Worm (Caenorhabditis elegans): Measurements from ENCODE around the gene gcy-13.

gcy-13 gene

ce11 chrV:12386154-12386553 lies 16.8 kb upstream of the gcy-13 start, which contains the start of gene K01D12.15:
K01D12.15 (plus strand) TSS chrV:12386454.
- TF ChIP-seq ceh-20 (GFP tag; IDR thresholded peaks at IDR 0.05) (no peak), hmg-1.1 (GFP tag; IDR thresholded peaks at IDR 0.05) (no peak), ztf-11 (tag; optimal IDR thresholded peaks at IDR 0.05) (no peak)

DNA sequence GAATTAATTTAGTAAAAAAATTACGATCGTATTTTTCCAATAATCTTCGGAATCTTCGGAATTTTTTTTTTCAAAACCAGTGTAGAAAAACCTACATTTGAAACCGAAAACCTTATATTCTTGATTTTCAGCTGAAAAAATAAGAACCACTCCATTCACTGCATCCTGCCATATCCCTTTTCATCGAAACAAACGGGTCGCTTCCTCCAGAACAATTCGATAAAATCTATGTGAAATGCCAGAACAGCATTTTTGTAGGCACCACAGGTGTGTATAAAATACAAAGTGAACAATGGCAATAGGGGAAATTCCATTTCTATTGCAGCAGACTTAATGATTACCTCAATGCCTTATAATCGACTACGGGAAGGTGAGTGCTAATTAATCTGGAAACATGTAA lies 7.9 kb upstream of the gcy-13 start, which contains the start of gene K01D12.1:
Gene K01D12.1 (plus strand): TSS at position 301 of the 400 bp plus-strand sequence.
- TF ChIP-seq unc-62 (GFP tag; optimal IDR thresholded peaks at IDR 0.05 in 1 of 2): peak in 1 of 2 experiments; percentile 71
- no peak for TF ChIP-seq unc-62 (tag; optimal IDR thresholded peaks at IDR 0.05)
- TF ChIP-seq aha-1 (tag): peak; percentile 70
- no peak for TF ChIP-seq egl-43 (GFP tag; IDR thresholded peaks at IDR 0.05)

- TF ChIP-seq Y48G9A.11 (GFP tag; IDR thresholded peaks at IDR 0.05): peak; percentile 51; the same call in 1 of the 2 replicates
These were observed 4.9 kb upstream of the gcy-13 start, which contains the start of gene F23H12.10 for ce11 chrV:12374252-12374651. F23H12.10 (minus strand) TSS chrV:12374263.

- TF ChIP-seq hlh-30 (tag; optimal IDR thresholded peaks at IDR 0.05; ENCODE audit: insufficient read depth): no peak
- peak in 1 of 2 experiments; percentile 1 for TF ChIP-seq unc-62 (GFP tag; optimal IDR thresholded peaks at IDR 0.05 in 1 of 2)
- no peak for TF ChIP-seq unc-62 (tag; optimal IDR thresholded peaks at IDR 0.05)
These were observed 2.0 kb upstream of the gcy-13 start, which contains the start of gene F23H12.7 for ce11 chrV:12371386-12371785. F23H12.7 (plus strand) TSS chrV:12371686.

- no peak for TF ChIP-seq Y5F2A.4 (GFP tag; optimal IDR thresholded peaks at IDR 0.05)
- TF ChIP-seq rbr-2 (tag; optimal IDR thresholded peaks at IDR 0.05): no peak
- no peak for TF ChIP-seq nhr-41 (GFP tag; IDR thresholded peaks at IDR 0.05)
- no peak for TF ChIP-seq lir-3 (tag; optimal IDR thresholded peaks at IDR 0.05)
- TF ChIP-seq spr-1 (tag; optimal IDR thresholded peaks at IDR 0.05): no peak
- no peak for TF ChIP-seq T26A8.4 (GFP tag; IDR thresholded peaks at IDR 0.05)
- TF ChIP-seq dve-1 (tag; optimal IDR thresholded peaks at IDR 0.05; ENCODE audit: insufficient read depth): no peak
- no peak for TF ChIP-seq lin-29 (GFP tag; IDR thresholded peaks at IDR 0.05)
- no peak for TF ChIP-seq ceh-44 (GFP tag; IDR thresholded peaks at IDR 0.05)
These were observed 4.2 kb downstream of the gcy-13 start, which contains the start of gene fipr-2 for ce11 chrV:12365104-12365503. fipr-2 (plus strand) TSS chrV:12365348.

DNA sequence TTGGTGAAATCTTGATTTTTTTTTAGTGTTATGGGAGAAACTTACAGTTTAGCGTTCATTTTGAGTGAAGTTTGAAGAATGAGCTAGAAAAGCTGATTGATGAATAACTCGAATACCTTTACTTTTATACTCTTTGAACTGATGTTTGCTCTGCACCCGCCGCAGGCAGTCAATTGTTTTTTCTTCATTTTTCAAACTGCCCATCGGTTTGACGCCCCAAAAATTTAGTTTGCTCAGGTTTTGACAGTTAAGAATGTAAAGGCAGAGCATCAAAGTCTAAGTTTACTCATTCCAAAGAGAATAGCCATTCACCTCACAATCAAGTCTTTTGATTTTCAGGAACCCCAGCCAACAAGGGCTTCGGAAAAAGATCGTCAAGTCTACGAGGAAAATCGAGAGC lies 7.7 kb downstream of the gcy-13 start, which contains the start of gene fipr-1:
Gene fipr-1 (minus strand): TSS at position 101 of the 400 bp plus-strand sequence.
- TF ChIP-seq lim-7 (GFP tag; IDR thresholded peaks at IDR 0.05) (no peak), dmd-9 (GFP tag; IDR thresholded peaks at IDR 0.05) (no peak), F49E8.2 (tag; optimal IDR thresholded peaks at IDR 0.05; ENCODE audit: borderline replicate concordance) (no peak), daf-12 (tag; optimal IDR thresholded peaks at IDR 0.05) (no peak), F37D6.2 (tag; optimal IDR thresholded peaks at IDR 0.05) (no peak), ceh-82 (tag; optimal IDR thresholded peaks at IDR 0.05) (no peak), dpl-1 (GFP tag; optimal IDR thresholded peaks at IDR 0.05) (no peak), aha-1 (tag) (no peak), nhr-11 (tag; optimal IDR thresholded peaks at IDR 0.05) (no peak)

DNA sequence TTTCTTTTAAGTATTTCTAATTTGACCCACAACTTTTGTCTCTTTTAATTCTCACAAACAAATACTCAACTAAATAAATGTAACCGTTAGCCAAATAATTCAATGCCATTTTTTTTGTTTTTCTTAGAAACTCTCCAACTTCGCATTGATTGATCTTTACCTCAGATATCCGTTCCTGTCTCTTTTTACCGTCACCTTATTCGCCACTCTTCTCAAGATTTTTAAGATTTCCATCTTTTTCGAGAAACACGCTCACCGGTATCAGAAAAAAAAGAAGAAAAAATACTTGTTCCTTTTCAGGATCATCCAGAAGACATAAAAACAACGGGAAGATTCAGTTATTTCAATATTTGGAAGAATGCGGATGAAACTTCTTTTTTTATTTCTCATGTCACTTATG lies 11.0 kb downstream of the gcy-13 start, which contains the start of gene F23H12.5:
Gene F23H12.5 (plus strand): TSS at position 301 of the 400 bp plus-strand sequence.
- TF ChIP-seq ceh-28 (tag; optimal IDR thresholded peaks at IDR 0.05) (no peak), ceh-20 (GFP tag; IDR thresholded peaks at IDR 0.05) (no peak), arid-1 (GFP tag; conservative IDR thresholded peaks at IDR 0.05) (no peak), aly-2 (tag; optimal IDR thresholded peaks at IDR 0.05) (no peak)

Measured in whole organism, L4 larva.